Worm (Caenorhabditis elegans): ENCODE results near the gene Y75B12B.11.

DNA sequence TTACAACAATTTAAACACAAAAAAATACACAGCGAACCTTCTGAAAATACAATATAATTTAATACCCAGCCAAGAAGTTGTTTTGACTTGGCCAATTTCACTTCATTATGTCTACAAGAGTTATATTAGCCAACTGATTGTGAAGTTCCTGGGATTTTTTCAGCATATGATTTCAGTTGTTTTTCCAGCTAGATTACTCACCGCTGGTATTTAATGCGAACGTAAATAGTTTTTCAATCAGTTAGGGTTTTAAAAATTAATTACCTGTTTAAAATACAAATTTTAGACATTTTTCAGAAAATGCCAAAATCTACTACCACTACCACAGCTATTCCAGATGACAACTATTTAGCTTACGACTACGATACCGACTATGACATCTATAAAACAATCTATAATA lies 34.6 kb downstream of the Y75B12B.11 start, which contains the start of gene srw-14:
- TF ChIP-seq elt-2 (tag; optimal IDR thresholded peaks at IDR 0.05) (no peak), rnt-1 (tag; optimal IDR thresholded peaks at IDR 0.05) (no peak)
